Worm (Caenorhabditis elegans) whole organism, L1 larva: ENCODE measurements around the gene npp-3.

Experiments used
- F16B12.6 ChIP-seq: fragments of 150-350 bp; optimal IDR thresholded peaks from 2 replicates; lab custom pipeline; 2014; ENCODE audit warnings: missing biosample characterization, missing genetic modification characterization
- aly-2 ChIP-seq: fragments of 150-350 bp; optimal IDR thresholded peaks from 2 replicates; lab custom pipeline; 2014; ENCODE audit warnings: missing biosample characterization, missing genetic modification characterization
- ama-1 ChIP-seq: fragments of 150-350 bp; optimal IDR thresholded peaks from 2 replicates; lab custom pipeline; 2014
- blmp-1 ChIP-seq: fragments of 150-350 bp; optimal IDR thresholded peaks from 2 replicates; lab custom pipeline; 2014; ENCODE audit warnings: missing biosample characterization, missing genetic modification characterization
- ceh-8 ChIP-seq: fragments of 200-800 bp; sonication (Bioruptor generic); optimal IDR thresholded peaks from 2 replicates; lab custom pipeline; 2018; ENCODE audit warnings: mild to moderate bottlenecking, missing genetic modification characterization, moderate library complexity, missing compliant biosample characterization
- ceh-88 ChIP-seq: fragments of 200-800 bp; sonication (Bioruptor generic); IDR thresholded peaks from 2 replicates; pipeline ENCODE4 v1.3.6; 2022; ENCODE audit warnings: missing genetic modification characterization, missing compliant biosample characterization
- dpl-1 ChIP-seq, 3 experiments: fragments of 150-350 bp in 2 of 3; sonication (generic microtip) in 1 of 3; optimal IDR thresholded peaks; 2 replicates each; lab custom pipeline; 2014 to 2017; ENCODE audit warnings: missing biosample characterization in 3 of 3, missing genetic modification characterization in 3 of 3, missing genetic modification reagents in 3 of 3
- efl-1 ChIP-seq, 4 experiments: fragments of 150-350 bp; optimal IDR thresholded peaks in 3 of 4; peaks in 1 of 4; 1 replicate in 1 of 4; 2 replicates in 3 of 4; lab custom pipeline; 2014; ENCODE audit warnings: missing biosample characterization in 2 of 4, missing genetic modification characterization in 2 of 4, missing genetic modification reagents in 2 of 4
- efl-3 ChIP-seq: fragments of 200-800 bp; sonication (Bioruptor generic); optimal IDR thresholded peaks from 2 replicates; lab custom pipeline; 2018; ENCODE audit warnings: mild to moderate bottlenecking, missing genetic modification characterization, missing compliant biosample characterization
- elt-3 ChIP-seq, 6 experiments: fragments of 150-350 bp in 1 of 6; sonication (generic microtip); optimal IDR thresholded peaks; 2 replicates each; lab custom pipeline; 2017 to 2018; ENCODE audit warnings: missing biosample characterization in 6 of 6, missing genetic modification characterization in 6 of 6, inconsistent platforms in 1 of 6
- fkh-10 ChIP-seq: sonication (generic microtip); optimal IDR thresholded peaks from 2 replicates; lab custom pipeline; 2017; ENCODE audit warnings: missing biosample characterization, missing genetic modification reagents, missing genetic modification characterization
- fkh-4 ChIP-seq: sonication (generic microtip); optimal IDR thresholded peaks from 2 replicates; lab custom pipeline; 2016; ENCODE audit warnings: missing compliant biosample characterization, missing genetic modification characterization, borderline replicate concordance
- fkh-8 ChIP-seq: sonication (generic microtip); optimal IDR thresholded peaks from 2 replicates; lab custom pipeline; 2016; ENCODE audit warnings: mild to moderate bottlenecking, missing genetic modification characterization, missing compliant biosample characterization
- hpl-2 ChIP-seq: fragments of 150-350 bp; optimal IDR thresholded peaks from 2 replicates; lab custom pipeline; 2014; ENCODE audit warnings: missing biosample characterization, missing genetic modification reagents, missing genetic modification characterization
- isw-1 ChIP-seq: fragments of 200-800 bp; sonication (Bioruptor generic); IDR thresholded peaks from 2 replicates; pipeline ENCODE4 v1.3.6; 2022; ENCODE audit warnings: missing genetic modification characterization, missing compliant biosample characterization
- lin-14 ChIP-seq: fragments of 200-800 bp; sonication (Bioruptor generic); optimal IDR thresholded peaks from 2 replicates; lab custom pipeline; 2018; ENCODE audit warnings: mild to moderate bottlenecking, missing genetic modification characterization, moderate library complexity, missing compliant biosample characterization
- lin-39 ChIP-seq: fragments of 150-350 bp; optimal IDR thresholded peaks from 2 replicates; lab custom pipeline; 2014; ENCODE audit warnings: missing biosample characterization, missing genetic modification reagents, missing genetic modification characterization
- lsy-2 ChIP-seq, 2 experiments: fragments of 150-350 bp; optimal IDR thresholded peaks; 2 replicates each; lab custom pipeline; 2014; ENCODE audit warnings: missing biosample characterization in 2 of 2, missing genetic modification characterization in 2 of 2
- mef-2 ChIP-seq: fragments of 150-350 bp; optimal IDR thresholded peaks from 2 replicates; lab custom pipeline; 2014; ENCODE audit warnings: missing biosample characterization, missing genetic modification characterization
- mep-1 ChIP-seq: fragments of 150-350 bp; optimal IDR thresholded peaks from 2 replicates; lab custom pipeline; 2014; ENCODE audit warnings: missing biosample characterization, missing genetic modification characterization
- nhr-20 ChIP-seq: sonication (generic microtip); optimal IDR thresholded peaks from 2 replicates; lab custom pipeline; 2016; ENCODE audit warnings: mild to moderate bottlenecking, missing genetic modification characterization, missing compliant biosample characterization
- nhr-47 ChIP-seq: sonication (generic microtip); optimal IDR thresholded peaks from 2 replicates; lab custom pipeline; 2016; ENCODE audit warnings: mild to moderate bottlenecking, missing genetic modification characterization, moderate library complexity, missing compliant biosample characterization
- nhr-71 ChIP-seq: sonication (generic microtip); optimal IDR thresholded peaks from 2 replicates; lab custom pipeline; 2016; ENCODE audit warnings: mild to moderate bottlenecking, missing genetic modification characterization, moderate library complexity, missing compliant biosample characterization
- nhr-76 ChIP-seq: sonication (generic microtip); optimal IDR thresholded peaks from 2 replicates; lab custom pipeline; 2017; ENCODE audit warnings: missing biosample characterization, missing genetic modification characterization
- nhr-77 ChIP-seq: fragments of 150-350 bp; optimal IDR thresholded peaks from 2 replicates; lab custom pipeline; 2014; ENCODE audit warnings: missing biosample characterization, missing genetic modification characterization
- nhr-84 ChIP-seq: sonication (generic microtip); optimal IDR thresholded peaks from 2 replicates; lab custom pipeline; 2017; ENCODE audit warnings: missing biosample characterization, missing genetic modification characterization
- nhr-85 ChIP-seq: sonication (generic microtip); peaks from one replicate; lab custom pipeline; 2016; ENCODE audit warnings: missing genetic modification characterization, inconsistent platforms, missing compliant biosample characterization
- nhr-90 ChIP-seq: sonication (generic microtip); optimal IDR thresholded peaks from 2 replicates; lab custom pipeline; 2016; ENCODE audit warnings: mild to moderate bottlenecking, missing genetic modification characterization, missing compliant biosample characterization; ENCODE audit not compliant: poor library complexity
- pag-3 ChIP-seq: sonication (generic microtip); optimal IDR thresholded peaks from 2 replicates; lab custom pipeline; 2017; ENCODE audit warnings: missing genetic modification characterization, mild to moderate bottlenecking, missing compliant biosample characterization, antibody characterized with exemption, borderline replicate concordance; ENCODE audit not compliant: insufficient read depth
- pax-3 ChIP-seq: fragments of 200-800 bp; sonication (Bioruptor generic); optimal IDR thresholded peaks from 2 replicates; lab custom pipeline; 2018; ENCODE audit warnings: mild to moderate bottlenecking, missing genetic modification characterization, moderate library complexity, missing compliant biosample characterization
- pqm-1 ChIP-seq: sonication (generic microtip); optimal IDR thresholded peaks from 3 replicates; lab custom pipeline; 2017; ENCODE audit warnings: missing biosample characterization, missing genetic modification characterization
- skn-1 ChIP-seq: fragments of 150-350 bp; optimal IDR thresholded peaks from 2 replicates; lab custom pipeline; 2014; ENCODE audit warnings: missing biosample characterization, missing genetic modification characterization
- snpc-4 ChIP-seq: fragments of 150-350 bp; optimal IDR thresholded peaks from 2 replicates; lab custom pipeline; 2014; ENCODE audit warnings: missing biosample characterization, missing genetic modification characterization
- snu-23 ChIP-seq: sonication (generic microtip); optimal IDR thresholded peaks from 2 replicates; lab custom pipeline; 2016; ENCODE audit warnings: missing genetic modification characterization, missing compliant biosample characterization
- sox-4 ChIP-seq: sonication (generic microtip); optimal IDR thresholded peaks from 2 replicates; lab custom pipeline; 2016; ENCODE audit warnings: missing genetic modification characterization, missing compliant biosample characterization
- sptf-1 ChIP-seq: fragments of 150-350 bp; optimal IDR thresholded peaks from 2 replicates; lab custom pipeline; 2014; ENCODE audit warnings: missing biosample characterization, missing genetic modification characterization
- unc-30 ChIP-seq: sonication (generic microtip); optimal IDR thresholded peaks from 2 replicates; lab custom pipeline; 2017; ENCODE audit warnings: missing biosample characterization, missing genetic modification characterization
- unc-98 ChIP-seq: fragments of 200-800 bp; sonication (Bioruptor generic); IDR thresholded peaks from 2 replicates; pipeline ENCODE4 v1.3.6; 2022; ENCODE audit warnings: missing genetic modification characterization, missing compliant biosample characterization
- vab-15 ChIP-seq: sonication (generic microtip); optimal IDR thresholded peaks from 2 replicates; lab custom pipeline; 2017; ENCODE audit warnings: missing genotype, mild to moderate bottlenecking, missing genetic modification characterization, missing compliant biosample characterization
- zip-4 ChIP-seq: fragments of 200-800 bp; sonication (Bioruptor generic); optimal IDR thresholded peaks from 2 replicates; lab custom pipeline; 2018; ENCODE audit warnings: mild to moderate bottlenecking, missing genetic modification characterization, moderate library complexity, missing compliant biosample characterization
- ztf-11 ChIP-seq, 2 experiments: sonication (generic microtip); optimal IDR thresholded peaks; 2 replicates each; lab custom pipeline; 2016 to 2017; ENCODE audit warnings: missing genetic modification characterization in 2 of 2, missing biosample characterization in 1 of 2, missing compliant biosample characterization in 1 of 2
- ztf-4 ChIP-seq: fragments of 150-350 bp; optimal IDR thresholded peaks from 2 replicates; lab custom pipeline; 2014; ENCODE audit warnings: missing biosample characterization, missing genetic modification characterization

The npp-3 gene

ce11 chrII:11845954-11846353, 28.6 kb downstream of the npp-3 start:
- TF ChIP-seq elt-3 (tag; optimal IDR thresholded peaks at IDR 0.05; lab: Kevin White, UChicago), result peak in 1 of 6 experiments; percentile 43
- peak; percentile 35 for TF ChIP-seq ama-1 (lab: Kevin White, UChicago)
- no peak for TF ChIP-seq F16B12.6 (tag; lab: Kevin White, UChicago)
- peak; percentile 3 for TF ChIP-seq nhr-47

- TF ChIP-seq mep-1, result no peak
These were observed 29.6 kb downstream of the npp-3 start for ce11 chrII:11844984-11845383.

- TF ChIP-seq hpl-2 (GFP tag; lab: Kevin White, UChicago) (no peak), isw-1 (no peak), dpl-1 (GFP tag; optimal IDR thresholded peaks at IDR 0.05; lab: Kevin White, UChicago) (no peak), sox-4 (tag; lab: Kevin White, UChicago) (no peak)
These were observed 30.5 kb downstream of the npp-3 start for ce11 chrII:11844072-11844471.

DNA sequence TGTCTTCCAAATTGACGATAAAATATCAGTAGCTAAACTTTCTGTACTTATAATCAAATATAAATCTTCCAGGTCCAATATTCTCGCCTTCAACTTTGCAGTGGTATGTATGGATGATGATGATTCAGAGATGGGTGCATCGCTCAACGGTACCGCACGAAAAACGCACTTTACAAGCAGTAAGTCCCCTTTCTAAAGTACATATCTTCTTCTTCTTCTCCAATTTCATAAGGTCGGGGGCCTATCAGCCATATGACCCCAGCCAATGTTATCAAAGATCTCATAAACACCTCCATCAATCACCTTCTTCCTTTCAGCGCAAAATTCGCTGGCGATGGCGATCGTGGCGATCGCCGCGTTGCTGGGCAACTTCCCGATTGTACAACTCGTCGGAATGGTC, 31.1 kb downstream of the npp-3 start:
- TF ChIP-seq unc-30, result no peak
- peak; percentile 7 for TF ChIP-seq nhr-71 (tag; lab: Kevin White, UChicago)
- TF ChIP-seq blmp-1 (tag; lab: Kevin White, UChicago), result peak; percentile 46
- peak; percentile 69 for TF ChIP-seq nhr-85 (tag; lab: Kevin White, UChicago)
- no peak for TF ChIP-seq fkh-4 (tag; lab: Kevin White, UChicago)
- no peak for TF ChIP-seq ama-1 (lab: Kevin White, UChicago)
- no peak for TF ChIP-seq lin-39

- TF ChIP-seq snpc-4 (tag; lab: Kevin White, UChicago) (peak; percentile 27), ztf-4 (tag; lab: Kevin White, UChicago) (no peak)
These were observed 31.8 kb downstream of the npp-3 start for ce11 chrII:11842766-11843165.

DNA sequence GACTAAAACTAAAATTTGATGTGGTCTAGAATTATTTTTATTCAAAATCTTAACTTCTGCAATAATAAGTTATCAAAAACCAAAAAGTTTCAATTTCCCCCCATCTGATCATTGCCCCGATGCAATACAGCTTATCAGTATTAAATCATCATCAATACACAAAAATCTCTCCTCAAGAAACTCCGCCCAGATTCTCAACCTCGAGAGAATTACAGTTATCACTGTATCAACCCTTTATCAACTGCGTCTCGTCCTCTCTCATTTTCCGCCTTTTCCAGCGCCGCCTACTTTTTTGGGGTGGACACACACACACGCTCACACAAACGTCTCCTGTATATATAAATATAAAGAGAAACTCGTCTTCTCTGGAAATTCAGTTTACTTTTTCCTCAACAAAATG, 32.3 kb downstream of the npp-3 start, which contains the start of gene T27D12.1:
Gene T27D12.1 (plus strand): TSS at position 301 of the 400 bp plus-strand sequence.
- TF ChIP-seq efl-3 (no peak), pqm-1 (tag; lab: Kevin White, UChicago) (no peak), nhr-77 (no peak), zip-4 (no peak), nhr-71 (tag; lab: Kevin White, UChicago) (no peak), lin-14 (no peak), vab-15 (no peak), ceh-88 (no peak), ama-1 (lab: Kevin White, UChicago) (no peak), aly-2 (tag; lab: Kevin White, UChicago) (no peak), ztf-4 (tag; lab: Kevin White, UChicago) (no peak), nhr-84 (tag; lab: Kevin White, UChicago) (no peak), snu-23 (no peak), mef-2 (no peak), lsy-2 (tag; optimal IDR thresholded peaks at IDR 0.05; lab: Kevin White, UChicago) (no peak), ztf-11 (tag; optimal IDR thresholded peaks at IDR 0.05; lab: Kevin White, UChicago) (no peak), pag-3 (tag; lab: Kevin White, UChicago) (no peak), sox-4 (tag; lab: Kevin White, UChicago) (no peak)

DNA sequence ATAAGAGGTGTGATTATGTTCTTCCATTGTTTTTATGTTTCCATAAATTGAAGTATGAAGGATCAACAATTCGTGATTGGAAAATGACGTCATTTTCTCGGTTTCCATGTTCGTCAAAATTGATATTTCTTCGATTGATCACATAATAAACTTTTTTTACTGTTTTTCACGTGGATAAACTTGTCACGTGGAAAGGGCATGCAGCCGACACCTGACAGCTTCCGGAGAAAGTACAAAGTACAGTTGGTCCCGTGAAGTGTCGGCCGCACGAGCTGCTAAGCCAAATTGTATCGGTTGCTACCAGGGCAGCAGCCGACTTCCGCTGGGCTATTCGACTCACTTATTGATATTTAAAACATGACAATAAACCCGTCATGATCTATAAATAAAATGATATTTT, 32.9 kb downstream of the npp-3 start:
- TF ChIP-seq nhr-90 (tag; lab: Kevin White, UChicago) (peak; percentile 59), unc-98 (no peak), ceh-8 (no peak), skn-1 (tag; lab: Kevin White, UChicago) (no peak), nhr-76 (tag; lab: Kevin White, UChicago) (no peak), snu-23 (peak; percentile 35), nhr-71 (tag; lab: Kevin White, UChicago) (peak; percentile 57), nhr-85 (tag; lab: Kevin White, UChicago) (peak; percentile 90), nhr-20 (tag; lab: Kevin White, UChicago) (peak; percentile 50), fkh-8 (no peak), nhr-47 (peak; percentile 40), snpc-4 (tag; lab: Kevin White, UChicago) (peak; percentile 80), ama-1 (lab: Kevin White, UChicago) (no peak), efl-1 (optimal IDR thresholded peaks at IDR 0.05; lab: Kevin White, UChicago) (no peak), efl-1 (GFP tag; optimal IDR thresholded peaks at IDR 0.05 in 1 of 2; lab: Kevin White, UChicago) (no peak), lin-14 (peak; percentile 35), pax-3 (tag; lab: Kevin White, UChicago) (no peak), sptf-1 (tag; lab: Kevin White, UChicago) (no peak), fkh-10 (GFP tag; lab: Kevin White, UChicago) (no peak)
